Worm (Caenorhabditis elegans) whole organism, mixed stage, embryonic: ENCODE measurements around the gene str-180.

Experiments used
- M03D4.4 ChIP-seq: sonication (generic microtip); optimal IDR thresholded peaks from 2 replicates; lab custom pipeline; 2017; ENCODE audit warnings: mild to moderate bottlenecking, missing genetic modification characterization, missing compliant biosample characterization
- bed-3 ChIP-seq: fragments of 200-800 bp; sonication (Bioruptor generic); optimal IDR thresholded peaks from 3 replicates; lab custom pipeline; 2018; ENCODE audit warnings: mild to moderate bottlenecking, missing genetic modification characterization, moderate library complexity, missing compliant biosample characterization
- blmp-1 ChIP-seq: fragments of 150-350 bp; optimal IDR thresholded peaks from 2 replicates; lab custom pipeline; 2014; ENCODE audit warnings: missing biosample characterization, missing genetic modification characterization
- ceh-39 ChIP-seq: fragments of 150-350 bp; optimal IDR thresholded peaks from 2 replicates; lab custom pipeline; 2014; ENCODE audit warnings: missing biosample characterization, missing genetic modification characterization
- ceh-43 ChIP-seq: fragments of 200-800 bp; sonication (Bioruptor generic); optimal IDR thresholded peaks from 2 replicates; lab custom pipeline; 2018; ENCODE audit warnings: mild to moderate bottlenecking, missing genetic modification characterization, moderate library complexity, missing compliant biosample characterization
- ceh-83 ChIP-seq: fragments of 200-800 bp; sonication (Bioruptor generic); optimal IDR thresholded peaks from 2 replicates; lab custom pipeline; 2018; ENCODE audit warnings: mild to moderate bottlenecking, missing genetic modification characterization, missing compliant biosample characterization
- ces-1 ChIP-seq: fragments of 150-350 bp; optimal IDR thresholded peaks from 2 replicates; lab custom pipeline; 2014; ENCODE audit warnings: missing biosample characterization, missing genetic modification reagents, missing genetic modification characterization
- cnd-1 ChIP-seq: fragments of 200-800 bp; sonication (Bioruptor generic); optimal IDR thresholded peaks from 2 replicates; lab custom pipeline; 2018; ENCODE audit warnings: mild to moderate bottlenecking, missing genetic modification characterization, missing compliant biosample characterization
- drap-1 ChIP-seq: fragments of 200-800 bp; sonication (Bioruptor generic); optimal IDR thresholded peaks from 3 replicates; lab custom pipeline; 2018; ENCODE audit warnings: mild to moderate bottlenecking, missing genetic modification characterization, missing compliant biosample characterization
- elt-1 ChIP-seq: sonication (generic microtip); optimal IDR thresholded peaks from 2 replicates; lab custom pipeline; 2017; ENCODE audit warnings: missing genetic modification characterization, mild to moderate bottlenecking, missing compliant biosample characterization, antibody characterized with exemption, moderate library complexity, borderline replicate concordance; ENCODE audit not compliant: insufficient read depth
- elt-3 ChIP-seq: fragments of 150-350 bp; optimal IDR thresholded peaks from 2 replicates; lab custom pipeline; 2014; ENCODE audit warnings: missing biosample characterization, missing genetic modification characterization
- flh-1 ChIP-seq: fragments of 200-800 bp; sonication (Bioruptor generic); optimal IDR thresholded peaks from 2 replicates; lab custom pipeline; 2018; ENCODE audit warnings: mild to moderate bottlenecking, missing genetic modification characterization, moderate library complexity, missing compliant biosample characterization
- ham-2 ChIP-seq: fragments of 200-800 bp; sonication (Bioruptor generic); optimal IDR thresholded peaks from 2 replicates; lab custom pipeline; 2018; ENCODE audit warnings: mild to moderate bottlenecking, missing genetic modification characterization, missing compliant biosample characterization
- hlh-1 ChIP-seq: fragments of 150-350 bp; optimal IDR thresholded peaks from 2 replicates; lab custom pipeline; 2014; ENCODE audit warnings: missing biosample characterization, missing genetic modification reagents, missing genetic modification characterization
- lin-13 ChIP-seq: fragments of 150-350 bp; optimal IDR thresholded peaks from 2 replicates; lab custom pipeline; 2014; ENCODE audit warnings: missing biosample characterization, missing genetic modification characterization
- lin-32 ChIP-seq: fragments of 200-800 bp; sonication (Bioruptor generic); optimal IDR thresholded peaks from 2 replicates; lab custom pipeline; 2018; ENCODE audit warnings: mild to moderate bottlenecking, missing genetic modification characterization, missing compliant biosample characterization
- lsy-2 ChIP-seq: fragments of 150-350 bp; optimal IDR thresholded peaks from 2 replicates; lab custom pipeline; 2014; ENCODE audit warnings: missing biosample characterization, missing genetic modification characterization
- mab-5 ChIP-seq: fragments of 150-350 bp; optimal IDR thresholded peaks from 2 replicates; lab custom pipeline; 2014; ENCODE audit warnings: missing biosample characterization, missing genetic modification characterization
- mep-1 ChIP-seq: fragments of 150-350 bp; optimal IDR thresholded peaks from 2 replicates; lab custom pipeline; 2017; ENCODE audit warnings: missing biosample characterization, missing genetic modification reagents, missing genetic modification characterization, inconsistent platforms
- mls-2 ChIP-seq: sonication (generic microtip); optimal IDR thresholded peaks from 2 replicates; lab custom pipeline; 2016; ENCODE audit warnings: mild to moderate bottlenecking, missing genetic modification characterization, moderate library complexity, missing compliant biosample characterization
- nhr-12 ChIP-seq: fragments of 150-350 bp; optimal IDR thresholded peaks from 2 replicates; lab custom pipeline; 2014; ENCODE audit warnings: missing biosample characterization, missing genetic modification characterization
- nhr-2 ChIP-seq: fragments of 150-350 bp; optimal IDR thresholded peaks from 2 replicates; lab custom pipeline; 2014; ENCODE audit warnings: missing biosample characterization, missing genetic modification characterization
- nhr-237 ChIP-seq: fragments of 150-350 bp; optimal IDR thresholded peaks from 2 replicates; lab custom pipeline; 2014; ENCODE audit warnings: missing biosample characterization, missing genetic modification characterization
- nhr-28 ChIP-seq: fragments of 150-350 bp; optimal IDR thresholded peaks from 2 replicates; lab custom pipeline; 2014; ENCODE audit warnings: missing biosample characterization, missing genetic modification characterization
- nhr-76 ChIP-seq: sonication (generic microtip); optimal IDR thresholded peaks from 2 replicates; lab custom pipeline; 2017; ENCODE audit warnings: missing biosample characterization, missing genetic modification characterization
- pha-4 ChIP-seq: fragments of 150-350 bp; optimal IDR thresholded peaks from 2 replicates; lab custom pipeline; 2018; ENCODE audit warnings: missing biosample characterization, missing genetic modification reagents, missing genetic modification characterization
- sem-2 ChIP-seq: fragments of 200-800 bp; sonication (Bioruptor generic); optimal IDR thresholded peaks from 2 replicates; lab custom pipeline; 2018; ENCODE audit warnings: mild to moderate bottlenecking, missing genetic modification characterization, missing compliant biosample characterization
- snpc-4 ChIP-seq: fragments of 150-350 bp; optimal IDR thresholded peaks from 2 replicates; lab custom pipeline; 2014; ENCODE audit warnings: missing biosample characterization, missing genetic modification characterization
- sptf-1 ChIP-seq: sonication (generic microtip); optimal IDR thresholded peaks from 2 replicates; lab custom pipeline; 2017; ENCODE audit warnings: mild to moderate bottlenecking, missing genetic modification characterization, moderate library complexity, missing compliant biosample characterization
- tbx-8 ChIP-seq: fragments of 200-800 bp; sonication (Bioruptor generic); optimal IDR thresholded peaks from 2 replicates; lab custom pipeline; 2018; ENCODE audit warnings: mild to moderate bottlenecking, missing genetic modification characterization, moderate library complexity, missing compliant biosample characterization
- unc-120 ChIP-seq: sonication (generic microtip); optimal IDR thresholded peaks from 2 replicates; lab custom pipeline; 2017; ENCODE audit warnings: missing genetic modification characterization, missing compliant biosample characterization; ENCODE audit not compliant: poor library complexity, severe bottlenecking
- unc-39 ChIP-seq: fragments of 150-350 bp; optimal IDR thresholded peaks from 2 replicates; lab custom pipeline; 2014; ENCODE audit warnings: missing biosample characterization, missing genetic modification characterization
- unc-62 ChIP-seq: fragments of 150-350 bp; optimal IDR thresholded peaks from 2 replicates; lab custom pipeline; 2014; ENCODE audit warnings: missing biosample characterization, missing genetic modification reagents, missing genetic modification characterization
- zip-8 ChIP-seq: fragments of 150-350 bp; optimal IDR thresholded peaks from 2 replicates; lab custom pipeline; 2014; ENCODE audit warnings: missing biosample characterization, missing genetic modification characterization
- ztf-11 ChIP-seq: fragments of 150-350 bp; optimal IDR thresholded peaks from 2 replicates; lab custom pipeline; 2014; ENCODE audit warnings: missing biosample characterization, missing genetic modification characterization

The str-180 gene

DNA sequence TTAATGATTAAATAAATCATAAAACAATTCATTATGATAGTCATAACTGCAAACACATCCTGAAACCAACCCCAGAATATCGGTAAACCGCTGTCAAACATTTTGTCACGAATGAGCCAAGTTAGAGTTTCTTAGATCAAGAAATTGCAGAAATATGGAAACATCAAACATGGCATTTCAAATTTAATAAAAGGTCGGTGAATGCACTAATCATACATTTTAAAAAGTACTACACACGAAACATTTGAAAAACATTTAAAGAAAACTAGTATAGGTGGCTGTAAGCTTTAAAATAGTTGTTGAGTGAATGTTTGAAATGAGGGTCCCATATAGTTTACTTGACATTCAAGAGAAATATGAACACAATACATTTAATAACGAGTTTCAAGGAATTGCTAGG, at the start of gene str-180:
TSS of gene str-180 (minus strand) at position 101 of the 400 bp plus-strand sequence.
- TF ChIP-seq unc-39 (tag; lab: Kevin White, UChicago), result no peak
- TF ChIP-seq ces-1 (GFP tag; lab: Kevin White, UChicago), result no peak
- TF ChIP-seq M03D4.4, result no peak
- no peak for TF ChIP-seq unc-62 (GFP tag; lab: Kevin White, UChicago)
- no peak for TF ChIP-seq bed-3
- no peak for TF ChIP-seq unc-120 (tag; lab: Kevin White, UChicago)
- TF ChIP-seq lin-13 (tag; lab: Kevin White, UChicago), result no peak
- TF ChIP-seq pha-4 (tag; lab: Kevin White, UChicago), result no peak
- no peak for TF ChIP-seq ceh-43 (GFP tag; lab: Kevin White, UChicago)
- no peak for TF ChIP-seq nhr-76 (tag; lab: Kevin White, UChicago)
- TF ChIP-seq elt-1 (tag; lab: Kevin White, UChicago), result no peak
- no peak for TF ChIP-seq tbx-8 (GFP tag; lab: Kevin White, UChicago)
- no peak for TF ChIP-seq lsy-2 (tag; lab: Kevin White, UChicago)
- TF ChIP-seq mep-1, result no peak
- TF ChIP-seq ham-2 (GFP tag; lab: Kevin White, UChicago), result no peak

DNA sequence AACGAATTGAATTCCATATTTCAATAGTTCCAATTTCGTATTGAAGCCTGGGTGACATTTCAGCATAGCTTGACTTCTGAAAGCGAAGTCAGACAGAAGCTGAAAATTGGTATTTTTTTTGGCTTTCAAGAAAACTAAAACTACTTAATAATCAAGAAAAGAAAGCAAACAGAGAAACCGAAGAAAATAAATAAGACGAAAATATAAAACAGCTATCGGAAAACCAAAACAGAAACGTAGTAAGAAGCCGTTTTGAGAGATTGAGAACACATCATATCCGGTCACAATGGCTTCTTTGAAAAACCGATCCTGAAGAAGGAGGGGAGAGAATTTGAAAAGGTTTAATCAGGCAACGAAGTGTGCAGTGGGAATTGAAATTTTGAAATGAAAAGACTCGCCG, 49.6 kb upstream of the str-180 start, which contains the start of gene srg-30:
TSS of gene srg-30 (minus strand) at position 101 of the 400 bp plus-strand sequence.
- no peak for TF ChIP-seq mls-2 (tag; lab: Kevin White, UChicago)
- TF ChIP-seq nhr-237 (tag; lab: Kevin White, UChicago), result no peak
- TF ChIP-seq elt-3 (tag; lab: Kevin White, UChicago), result no peak
- no peak for TF ChIP-seq tbx-8 (GFP tag; lab: Kevin White, UChicago)
- no peak for TF ChIP-seq elt-1 (tag; lab: Kevin White, UChicago)
- no peak for TF ChIP-seq nhr-28 (tag; lab: Kevin White, UChicago)
- TF ChIP-seq mep-1, result no peak
- TF ChIP-seq snpc-4, result no peak
- TF ChIP-seq unc-39 (tag; lab: Kevin White, UChicago), result no peak

- no peak for TF ChIP-seq sem-2
- no peak for TF ChIP-seq blmp-1 (tag; lab: Kevin White, UChicago)
- no peak for TF ChIP-seq sptf-1 (tag; lab: Kevin White, UChicago)
- TF ChIP-seq unc-120 (tag; lab: Kevin White, UChicago), result no peak
- no peak for TF ChIP-seq ces-1 (GFP tag; lab: Kevin White, UChicago)
- no peak for TF ChIP-seq nhr-237 (tag; lab: Kevin White, UChicago)
- TF ChIP-seq nhr-2 (tag; lab: Kevin White, UChicago), result no peak
- TF ChIP-seq mab-5, result no peak
- no peak for TF ChIP-seq unc-62 (GFP tag; lab: Kevin White, UChicago)
- TF ChIP-seq nhr-28 (tag; lab: Kevin White, UChicago), result no peak
- TF ChIP-seq tbx-8 (GFP tag; lab: Kevin White, UChicago), result no peak
- no peak for TF ChIP-seq elt-1 (tag; lab: Kevin White, UChicago)
- TF ChIP-seq lin-13 (tag; lab: Kevin White, UChicago), result no peak
- TF ChIP-seq snpc-4, result no peak
Observed at ce11 chrV:6710462-6710861, 41.8 kb upstream of the str-180 start, which contains the start of gene sna-1. TSS of gene sna-1 (minus strand) at chrV:6710679.

DNA sequence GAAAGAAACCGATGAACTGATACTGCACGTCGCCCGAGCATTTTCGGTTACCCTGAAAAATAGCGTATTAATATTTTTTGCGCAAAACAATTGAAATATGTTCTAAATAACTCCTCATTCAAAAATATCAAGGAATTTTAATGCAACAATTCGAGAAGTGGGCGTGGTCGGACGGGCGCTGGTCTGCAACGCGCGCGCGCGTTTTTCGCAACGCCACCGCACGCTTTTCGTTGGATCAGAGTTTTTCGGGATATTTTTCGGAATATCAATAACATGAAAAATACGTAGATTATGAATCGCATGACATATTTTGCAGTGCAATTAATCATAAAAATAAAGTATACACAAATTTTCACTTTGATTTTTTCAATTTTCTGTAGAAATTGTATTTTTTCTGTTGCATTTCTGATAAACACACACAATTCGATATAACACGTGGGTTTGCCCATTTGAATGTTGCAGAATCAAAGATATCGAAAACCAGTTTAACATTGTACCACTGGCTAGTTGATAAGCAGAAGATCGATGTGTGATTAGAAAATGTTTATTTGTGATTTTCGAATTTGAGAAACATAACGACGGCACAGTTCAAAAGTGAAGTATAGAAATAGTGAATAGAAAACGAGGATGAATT, 40.5 kb upstream of the str-180 start, which contains the start of gene dlst-1:
TSS of gene dlst-1 (minus strand) at position 52 of the 634 bp plus-strand sequence.
- TF ChIP-seq cnd-1 (tag; lab: Kevin White, UChicago), result peak; percentile 7
- peak; percentile 76 for TF ChIP-seq M03D4.4
- no peak for TF ChIP-seq zip-8 (tag; lab: Kevin White, UChicago)
- no peak for TF ChIP-seq nhr-12 (tag; lab: Kevin White, UChicago)
- peak; percentile 55 for TF ChIP-seq ceh-83 (GFP tag; lab: Kevin White, UChicago)
- no peak for TF ChIP-seq ztf-11 (tag; lab: Kevin White, UChicago)
- TF ChIP-seq ceh-43 (GFP tag; lab: Kevin White, UChicago), result peak; percentile 59
- no peak for TF ChIP-seq nhr-28 (tag; lab: Kevin White, UChicago)
- TF ChIP-seq ham-2 (GFP tag; lab: Kevin White, UChicago), result no peak
- no peak for TF ChIP-seq flh-1 (GFP tag; lab: Kevin White, UChicago)
- TF ChIP-seq hlh-1, result no peak
- TF ChIP-seq unc-120 (tag; lab: Kevin White, UChicago), result peak; percentile 22
- TF ChIP-seq unc-39 (tag; lab: Kevin White, UChicago), result no peak
- TF ChIP-seq lsy-2 (tag; lab: Kevin White, UChicago), result no peak
- TF ChIP-seq sem-2, result no peak
- peak; percentile 44 for TF ChIP-seq mep-1
- TF ChIP-seq pha-4 (tag; lab: Kevin White, UChicago), result no peak
- peak; percentile 13 for TF ChIP-seq bed-3
- no peak for TF ChIP-seq elt-3 (tag; lab: Kevin White, UChicago)
- no peak for TF ChIP-seq blmp-1 (tag; lab: Kevin White, UChicago)
- TF ChIP-seq drap-1, result peak; percentile 58
- TF ChIP-seq tbx-8 (GFP tag; lab: Kevin White, UChicago), result peak; percentile 29
- TF ChIP-seq mab-5, result no peak
- no peak for TF ChIP-seq elt-1 (tag; lab: Kevin White, UChicago)
- no peak for TF ChIP-seq ces-1 (GFP tag; lab: Kevin White, UChicago)
- no peak for TF ChIP-seq nhr-76 (tag; lab: Kevin White, UChicago)
- TF ChIP-seq lin-32 (GFP tag; lab: Kevin White, UChicago), result no peak
- no peak for TF ChIP-seq lin-13 (tag; lab: Kevin White, UChicago)
- no peak for TF ChIP-seq ceh-39 (tag; lab: Kevin White, UChicago)
- no peak for TF ChIP-seq unc-62 (GFP tag; lab: Kevin White, UChicago)
- no peak for TF ChIP-seq nhr-237 (tag; lab: Kevin White, UChicago)
- peak; percentile 80 for TF ChIP-seq sptf-1 (tag; lab: Kevin White, UChicago)
- TF ChIP-seq mls-2 (tag; lab: Kevin White, UChicago), result peak; percentile 71
- no peak for TF ChIP-seq snpc-4
- no peak for TF ChIP-seq nhr-2 (tag; lab: Kevin White, UChicago)
